Fruit fly (Drosophila melanogaster) whole organism, embryonic: ENCODE data around the gene CG10576.

Source experiments
- Adf1 ChIP-seq: fragments of 200-800 bp; sonication (Bioruptor generic); IDR thresholded peaks from 2 replicates; pipeline ENCODE4 v1.3.6; 2022; ENCODE audit warnings: missing biosample characterization, missing genetic modification characterization
- Antp ChIP-seq: fragments of 200-800 bp; sonication (Bioruptor generic); optimal IDR thresholded peaks from 3 replicates; lab custom pipeline; 2016; ENCODE audit warnings: missing biosample characterization, missing genetic modification characterization
- Atf-2 ChIP-seq: fragments of 200-800 bp; sonication (Bioruptor generic); optimal IDR thresholded peaks from 2 replicates; lab custom pipeline; 2016; ENCODE audit warnings: missing biosample characterization, missing genetic modification characterization
- B-H1 ChIP-seq: fragments of 200-800 bp; sonication (Bioruptor generic); IDR thresholded peaks from 3 replicates; pipeline ENCODE4 v1.3.6; 2022; ENCODE audit warnings: missing biosample characterization, missing genetic modification characterization
- B-H2 ChIP-seq: fragments of 200-800 bp; sonication (Bioruptor generic); optimal IDR thresholded peaks from 2 replicates; lab custom pipeline; 2018; ENCODE audit warnings: missing biosample characterization, mild to moderate bottlenecking, missing genetic modification characterization
- CG10147 ChIP-seq: fragments of 200-800 bp; sonication (Bioruptor generic); optimal IDR thresholded peaks from 2 replicates; lab custom pipeline; 2019; ENCODE audit warnings: missing biosample characterization, mild to moderate bottlenecking, missing genetic modification characterization, moderate library complexity
- CG10209 ChIP-seq: fragments of 200-800 bp; sonication (Bioruptor generic); optimal IDR thresholded peaks from 3 replicates; lab custom pipeline; 2017; ENCODE audit warnings: missing biosample characterization, mild to moderate bottlenecking, missing genetic modification characterization, missing genetic modification reagents
- CG12391 ChIP-seq: fragments of 200-800 bp; sonication (Bioruptor generic); optimal IDR thresholded peaks from 3 replicates; lab custom pipeline; 2018; ENCODE audit warnings: missing biosample characterization, mild to moderate bottlenecking, missing genetic modification characterization, moderate library complexity
- CG13287 ChIP-seq: fragments of 200-800 bp; sonication (Bioruptor generic); IDR thresholded peaks from 2 replicates; pipeline ENCODE4 v1.3.6; 2022; ENCODE audit warnings: missing biosample characterization, missing genetic modification characterization; ENCODE audit not compliant: partially characterized antibody
- CG14860 ChIP-seq: fragments of 200-800 bp; sonication (Bioruptor generic); IDR thresholded peaks from 3 replicates; pipeline ENCODE4 v1.3.6; 2022; ENCODE audit warnings: missing biosample characterization, missing genetic modification characterization; ENCODE audit not compliant: partially characterized antibody
- CG15011 ChIP-seq: fragments of 200-800 bp; sonication (Bioruptor generic); optimal IDR thresholded peaks from 3 replicates; lab custom pipeline; 2018; ENCODE audit warnings: missing biosample characterization, mild to moderate bottlenecking, missing genetic modification characterization
- CG15601 ChIP-seq: fragments of 200-800 bp; sonication (Bioruptor generic); optimal IDR thresholded peaks from 3 replicates; lab custom pipeline; 2019; ENCODE audit warnings: missing biosample characterization, mild to moderate bottlenecking, missing genetic modification characterization, moderate library complexity
- CG16779 ChIP-seq: fragments of 200-800 bp; sonication (Bioruptor generic); IDR thresholded peaks from 2 replicates; pipeline ENCODE4 v1.3.6; 2022; ENCODE audit warnings: missing biosample characterization, missing genetic modification characterization
- CG17802 ChIP-seq: fragments of 200-800 bp; sonication (Bioruptor generic); optimal IDR thresholded peaks from 2 replicates; lab custom pipeline; 2018; ENCODE audit warnings: missing biosample characterization, mild to moderate bottlenecking, missing genetic modification characterization, moderate library complexity
- CG17912 ChIP-seq: fragments of 200-800 bp; sonication (Bioruptor generic); optimal IDR thresholded peaks from 2 replicates; lab custom pipeline; 2018; ENCODE audit warnings: missing biosample characterization, mild to moderate bottlenecking, missing genetic modification characterization
- CG18262 ChIP-seq: fragments of 200-800 bp; optimal IDR thresholded peaks from 3 replicates; lab custom pipeline; 2019; ENCODE audit warnings: missing biosample characterization, mild to moderate bottlenecking, missing genetic modification characterization, moderate library complexity
- CG2202 ChIP-seq: fragments of 200-800 bp; sonication (Bioruptor generic); optimal IDR thresholded peaks from 2 replicates; lab custom pipeline; 2018; ENCODE audit warnings: missing biosample characterization, mild to moderate bottlenecking, missing genetic modification characterization
- CG2889 ChIP-seq: fragments of 200-800 bp; sonication (Bioruptor generic); IDR thresholded peaks from 3 replicates; pipeline ENCODE4 v1.3.6; 2022; ENCODE audit warnings: missing biosample characterization, missing genetic modification characterization
- CG3407 ChIP-seq: fragments of 200-800 bp; sonication (Bioruptor generic); optimal IDR thresholded peaks from 2 replicates; lab custom pipeline; 2018; ENCODE audit warnings: missing biosample characterization, mild to moderate bottlenecking, missing genetic modification characterization
- CG42726 ChIP-seq: fragments of 200-800 bp; sonication (Bioruptor generic); IDR thresholded peaks from 2 replicates; pipeline ENCODE4 v1.3.6; 2022; ENCODE audit warnings: missing biosample characterization, missing genetic modification characterization; ENCODE audit not compliant: partially characterized antibody
- CG6272 ChIP-seq: fragments of 200-800 bp; sonication (Bioruptor generic); IDR thresholded peaks from 2 replicates; pipeline ENCODE4 v1.3.6; 2022; ENCODE audit warnings: missing biosample characterization, missing genetic modification characterization
- CG7963 ChIP-seq: fragments of 200-800 bp; sonication (Bioruptor generic); IDR thresholded peaks from 3 replicates; pipeline ENCODE4 v1.3.6; 2022; ENCODE audit warnings: missing biosample characterization, missing genetic modification characterization; ENCODE audit not compliant: partially characterized antibody
- CG8765 ChIP-seq: fragments of 200-800 bp; sonication (Bioruptor generic); IDR thresholded peaks from 2 replicates; pipeline ENCODE4 v1.3.6; 2022; ENCODE audit warnings: missing biosample characterization, missing genetic modification characterization
- CG9932 ChIP-seq: fragments of 200-800 bp; sonication (Bioruptor generic); IDR thresholded peaks from 2 replicates; pipeline ENCODE4 v1.3.6; 2022; ENCODE audit warnings: missing biosample characterization, missing genetic modification characterization
- CoRest ChIP-seq: fragments of 200-800 bp; sonication (Bioruptor generic); optimal IDR thresholded peaks from 3 replicates; lab custom pipeline; 2018; ENCODE audit warnings: missing biosample characterization, mild to moderate bottlenecking, missing genetic modification characterization, moderate library complexity
- E2f1 ChIP-seq: fragments of 200-800 bp; sonication (Bioruptor generic); IDR thresholded peaks from 2 replicates; pipeline ENCODE4 v1.3.6; 2022; ENCODE audit warnings: missing biosample characterization, missing genetic modification characterization
- Nf-YC ChIP-seq: fragments of 200-800 bp; optimal IDR thresholded peaks from 3 replicates; lab custom pipeline; 2019; ENCODE audit warnings: missing biosample characterization, mild to moderate bottlenecking, missing genetic modification characterization, moderate library complexity
- Oli ChIP-seq: fragments of 200-800 bp; sonication (Bioruptor generic); optimal IDR thresholded peaks from 2 replicates; lab custom pipeline; 2018; ENCODE audit warnings: missing biosample characterization, mild to moderate bottlenecking, missing genetic modification characterization, moderate library complexity
- Xbp1 ChIP-seq: fragments of 200-800 bp; sonication (Bioruptor generic); optimal IDR thresholded peaks from 3 replicates; lab custom pipeline; 2016; ENCODE audit warnings: missing biosample characterization, mild to moderate bottlenecking, missing genetic modification characterization
- cg ChIP-seq: fragments of 200-800 bp; sonication (Bioruptor generic); optimal IDR thresholded peaks from 3 replicates; lab custom pipeline; 2019; ENCODE audit warnings: missing biosample characterization, mild to moderate bottlenecking, missing genetic modification characterization, moderate library complexity
- ci ChIP-seq: fragments of 200-800 bp; sonication (Bioruptor generic); IDR thresholded peaks from 3 replicates; pipeline ENCODE4 v1.3.6; 2022; ENCODE audit warnings: missing biosample characterization, missing genetic modification characterization
- crp ChIP-seq, 2 experiments: fragments of 200-800 bp; sonication (Bioruptor generic); optimal IDR thresholded peaks; 2 replicates in 1 of 2; 3 replicates in 1 of 2; lab custom pipeline; 2017; ENCODE audit warnings: missing biosample characterization in 2 of 2, missing genetic modification characterization in 2 of 2, mild to moderate bottlenecking in 1 of 2, moderate library complexity in 1 of 2
- cwo ChIP-seq: fragments of 200-800 bp; sonication (Bioruptor generic); optimal IDR thresholded peaks from 3 replicates; lab custom pipeline; 2017; ENCODE audit warnings: missing biosample characterization, missing genetic modification characterization, mild to moderate bottlenecking, moderate library complexity, missing genetic modification reagents
- dmrt99B ChIP-seq: fragments of 200-800 bp; sonication (Bioruptor generic); optimal IDR thresholded peaks from 2 replicates; lab custom pipeline; 2018; ENCODE audit warnings: missing biosample characterization, mild to moderate bottlenecking, missing genetic modification characterization, moderate library complexity
- dysf ChIP-seq: fragments of 200-800 bp; sonication (Bioruptor generic); IDR thresholded peaks from 3 replicates; pipeline ENCODE4 v1.3.6; 2022; ENCODE audit warnings: missing biosample characterization, missing genetic modification characterization
- ems ChIP-seq: fragments of 200-800 bp; sonication (Bioruptor generic); optimal IDR thresholded peaks from 3 replicates; lab custom pipeline; 2016; ENCODE audit warnings: missing biosample characterization, missing genetic modification characterization
- fd64A ChIP-seq: fragments of 200-800 bp; sonication (Bioruptor generic); optimal IDR thresholded peaks from 3 replicates; lab custom pipeline; 2018; ENCODE audit warnings: missing biosample characterization, mild to moderate bottlenecking, missing genetic modification characterization
- ftz-f1 ChIP-seq: fragments of 200-800 bp; sonication (Bioruptor generic); optimal IDR thresholded peaks from 2 replicates; lab custom pipeline; 2016; ENCODE audit warnings: missing biosample characterization, missing genetic modification characterization
- gt ChIP-seq: fragments of 200-800 bp; sonication (Bioruptor generic); IDR thresholded peaks from 2 replicates; pipeline ENCODE4 v1.3.6; 2022; ENCODE audit warnings: missing biosample characterization, missing genetic modification characterization
- kah ChIP-seq: fragments of 200-800 bp; sonication (Bioruptor generic); optimal IDR thresholded peaks from 2 replicates; lab custom pipeline; 2018; ENCODE audit warnings: missing biosample characterization, mild to moderate bottlenecking, missing genetic modification characterization
- oc ChIP-seq: fragments of 200-800 bp; sonication (Bioruptor generic); optimal IDR thresholded peaks from 2 replicates; lab custom pipeline; 2018; ENCODE audit warnings: missing biosample characterization, mild to moderate bottlenecking, missing genetic modification characterization, moderate library complexity
- otp ChIP-seq: fragments of 200-800 bp; sonication (Bioruptor generic); IDR thresholded peaks from 3 replicates; pipeline ENCODE4, ENCODE4 v1.3.6; 2022; ENCODE audit warnings: missing biosample characterization, missing genetic modification characterization
- prd ChIP-seq, 3 experiments: fragments of >200 bp in 2 of 3; fragments of 200-800 bp in 1 of 3; sonication (Bioruptor generic) in 1 of 3; optimal IDR thresholded peaks in 2 of 3; IDR thresholded peaks in 1 of 3; 2 replicates in 2 of 3; 3 replicates in 1 of 3; pipeline versions ENCODE4 v1.3.6 to Lab custom; 2017 to 2022; ENCODE audit warnings: missing biosample characterization in 1 of 3, missing genetic modification characterization in 1 of 3
- run ChIP-seq: fragments of 200-800 bp; sonication (Bioruptor generic); optimal IDR thresholded peaks from 3 replicates; lab custom pipeline; 2018; ENCODE audit warnings: missing biosample characterization, mild to moderate bottlenecking, missing genetic modification characterization
- sd ChIP-seq: fragments of 200-800 bp; sonication (Bioruptor generic); optimal IDR thresholded peaks from 3 replicates; lab custom pipeline; 2018; ENCODE audit warnings: missing biosample characterization, mild to moderate bottlenecking, missing genetic modification characterization, moderate library complexity
- shn ChIP-seq: fragments of 200-800 bp; sonication (Bioruptor generic); optimal IDR thresholded peaks from 3 replicates; lab custom pipeline; 2016; ENCODE audit warnings: missing biosample characterization, missing genetic modification characterization
- so ChIP-seq: fragments of 200-800 bp; sonication (Bioruptor generic); IDR thresholded peaks from 3 replicates; pipeline ENCODE4 v1.3.6; 2022; ENCODE audit warnings: missing biosample characterization, missing genetic modification characterization
- sug ChIP-seq: fragments of 200-800 bp; optimal IDR thresholded peaks from 2 replicates; lab custom pipeline; 2019; ENCODE audit warnings: missing biosample characterization, mild to moderate bottlenecking, missing genetic modification characterization, moderate library complexity
- ttk ChIP-seq: fragments of 200-800 bp; sonication (Bioruptor generic); IDR thresholded peaks from 2 replicates; pipeline ENCODE4 v2.1.2; 2022; ENCODE audit warnings: missing biosample characterization, missing genetic modification characterization

CG10576 gene

dm6 chr3L:5808540-5809200, 43.2 kb upstream of the CG10576 start (continued):
- TF ChIP-seq Antp (GFP tag; lab: Kevin White, UChicago) = no peak
- TF ChIP-seq gt (GFP tag; lab: Robert Waterston, UW) = no peak
- no peak for TF ChIP-seq crp (GFP tag; optimal IDR thresholded peaks at IDR 0.05; lab: Kevin White, UChicago)
- TF ChIP-seq CG3407 = no peak
- TF ChIP-seq B-H2 = peak; percentile 11
- no peak for TF ChIP-seq CG17912 (GFP tag; lab: Kevin White, UChicago)
- TF ChIP-seq CG7963 (GFP tag; lab: Robert Waterston, UW) = no peak
- peak; percentile 39 for TF ChIP-seq sug (tag; lab: Kevin White, UChicago)
- no peak for TF ChIP-seq dysf (GFP tag; lab: Robert Waterston, UW)
- TF ChIP-seq kah (GFP tag; lab: Kevin White, UChicago) = no peak
- no peak for TF ChIP-seq CG2889
- no peak for TF ChIP-seq Xbp1
- TF ChIP-seq CG10147 = no peak
- no peak for TF ChIP-seq shn (GFP tag; lab: Kevin White, UChicago)
- TF ChIP-seq prd (optimal IDR thresholded peaks at IDR 0.05; lab: Kevin White, UChicago) = no peak
- no peak for TF ChIP-seq prd (GFP tag; IDR thresholded peaks at IDR 0.05; lab: Robert Waterston, UW)
- no peak for TF ChIP-seq CoRest (tag; lab: Kevin White, UChicago)
- no peak for TF ChIP-seq E2f1 (GFP tag; lab: Robert Waterston, UW)
- TF ChIP-seq CG15601 (tag; lab: Kevin White, UChicago) = no peak
- no peak for TF ChIP-seq CG14860 (GFP tag; lab: Robert Waterston, UW)
- TF ChIP-seq CG13287 = no peak; the same call in 1 of the 2 replicates
- no peak for TF ChIP-seq B-H1
- TF ChIP-seq otp (GFP tag; lab: Robert Waterston, UW) = peak; percentile 54; the same call in 1 of the 3 replicates
- no peak for TF ChIP-seq CG15011 (GFP tag; lab: Kevin White, UChicago)
- TF ChIP-seq ci = peak; percentile 32; the same call in 1 of the 3 replicates
- TF ChIP-seq oc (tag; lab: Kevin White, UChicago) = no peak
- TF ChIP-seq CG18262 = no peak
- peak; percentile 3 for TF ChIP-seq cg (GFP tag; lab: Kevin White, UChicago)
- no peak for TF ChIP-seq CG6272 (GFP tag; lab: Robert Waterston, UW)
- peak; percentile 71 for TF ChIP-seq Adf1 (GFP tag; lab: Robert Waterston, UW)
- TF ChIP-seq CG8765 (GFP tag; lab: Robert Waterston, UW) = no peak
- no peak for TF ChIP-seq CG12391 (tag; lab: Kevin White, UChicago)
- TF ChIP-seq CG42726 (GFP tag; lab: Robert Waterston, UW) = no peak
- no peak for TF ChIP-seq so (GFP tag; lab: Robert Waterston, UW)
- TF ChIP-seq Oli (tag; lab: Kevin White, UChicago) = no peak
- TF ChIP-seq CG2202 (tag; lab: Kevin White, UChicago) = no peak
- TF ChIP-seq run (tag; lab: Kevin White, UChicago) = no peak
- TF ChIP-seq CG17802 (tag; lab: Kevin White, UChicago) = no peak
- TF ChIP-seq cwo (GFP tag; lab: Kevin White, UChicago) = no peak
- no peak for TF ChIP-seq dmrt99B (tag; lab: Kevin White, UChicago)
- TF ChIP-seq ems (GFP tag; lab: Kevin White, UChicago) = no peak
- TF ChIP-seq fd64A (GFP tag; lab: Kevin White, UChicago) = no peak
- TF ChIP-seq ttk = peak; percentile 8; the same call in 1 of the 2 replicates
- no peak for TF ChIP-seq CG16779 (GFP tag; lab: Robert Waterston, UW)
- peak; percentile 72 for TF ChIP-seq sd (tag; lab: Kevin White, UChicago)
- no peak for TF ChIP-seq CG9932 (GFP tag; lab: Robert Waterston, UW)
- TF ChIP-seq ftz-f1 (GFP tag; lab: Kevin White, UChicago) = peak; percentile 88
- TF ChIP-seq Nf-YC (tag; lab: Kevin White, UChicago) = no peak
- TF ChIP-seq Atf-2 (GFP tag; lab: Kevin White, UChicago) = no peak
- no peak for TF ChIP-seq CG10209
